Worm (Caenorhabditis elegans) whole organism, dauer: Measurements from ENCODE around the gene oac-59.

ENCODE experiments used
- unc-62 ChIP-seq: sonication (generic microtip); optimal IDR thresholded peaks from 2 replicates; lab custom pipeline; 2017; ENCODE audit warnings: missing biosample characterization, missing genetic modification reagents, missing genetic modification characterization

Gene oac-59

DNA sequence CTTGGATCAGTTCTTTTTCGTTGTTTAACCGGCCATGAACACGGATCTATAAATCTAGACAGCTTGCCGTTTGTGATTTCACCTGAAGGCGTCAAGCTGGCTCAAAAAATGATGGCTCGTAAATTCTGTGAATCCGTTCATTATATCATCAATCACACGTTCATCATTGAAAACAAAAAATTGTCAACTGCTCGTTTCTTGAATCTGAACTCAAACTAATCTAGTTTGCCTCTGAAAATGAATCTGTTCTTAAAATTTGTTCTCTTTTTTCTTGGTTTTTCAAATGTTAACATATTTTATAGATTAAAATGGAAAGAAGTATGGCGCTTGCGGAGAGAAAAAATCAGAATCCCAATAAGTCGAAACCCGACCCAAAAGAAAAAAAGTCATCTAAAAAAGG is 10.3 kb downstream of the oac-59 start, which contains the start of gene C42C1.8:
C42C1.8 (plus strand) TSS at position 301 of the 400 bp plus-strand sequence.
- TF ChIP-seq unc-62 (GFP tag; lab: Kevin White, UChicago) = no peak

DNA sequence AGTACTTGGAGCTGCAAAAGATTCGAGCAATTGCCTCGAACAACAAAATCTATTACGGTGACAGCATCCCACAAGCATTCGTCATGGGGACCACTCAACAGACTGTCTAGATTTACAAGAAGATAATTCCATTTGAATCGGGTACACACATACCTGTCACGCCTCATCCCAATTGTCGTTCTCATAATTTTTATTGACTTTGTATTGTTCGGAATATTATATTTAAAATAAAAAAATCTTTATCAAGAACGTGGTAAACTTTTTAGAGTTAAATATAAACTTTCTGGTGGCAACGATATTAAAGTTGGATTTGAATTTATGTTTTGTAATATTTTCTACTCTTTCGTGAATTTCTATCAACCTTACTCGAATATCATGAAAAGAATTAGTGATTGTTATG is 11.9 kb downstream of the oac-59 start, which contains the start of gene C42C1.9:
C42C1.9 (plus strand) TSS at position 301 of the 400 bp plus-strand sequence.
- TF ChIP-seq unc-62 (GFP tag; lab: Kevin White, UChicago) = no peak

DNA sequence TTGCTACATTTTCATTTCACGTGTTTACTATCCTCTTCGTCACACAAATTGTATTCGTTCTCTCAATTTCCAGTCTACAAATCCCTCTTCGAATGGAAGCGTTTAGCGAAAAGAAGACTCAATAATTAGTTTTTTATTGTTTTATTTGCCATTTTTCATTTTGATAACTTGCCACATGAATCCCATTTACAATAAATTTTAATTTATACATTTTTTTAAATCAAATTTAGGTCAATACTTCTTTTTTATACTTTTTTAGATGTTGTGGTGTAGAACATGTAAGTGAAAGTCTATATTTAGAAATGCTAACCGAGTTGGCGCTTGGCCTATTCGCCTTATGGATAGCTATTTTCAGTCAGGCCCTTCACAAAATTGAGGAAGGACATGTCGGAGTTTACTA is 13.4 kb downstream of the oac-59 start, which contains the start of gene erl-1:
erl-1 (plus strand) TSS at position 301 of the 400 bp plus-strand sequence.
- no peak for TF ChIP-seq unc-62 (GFP tag; lab: Kevin White, UChicago)

DNA sequence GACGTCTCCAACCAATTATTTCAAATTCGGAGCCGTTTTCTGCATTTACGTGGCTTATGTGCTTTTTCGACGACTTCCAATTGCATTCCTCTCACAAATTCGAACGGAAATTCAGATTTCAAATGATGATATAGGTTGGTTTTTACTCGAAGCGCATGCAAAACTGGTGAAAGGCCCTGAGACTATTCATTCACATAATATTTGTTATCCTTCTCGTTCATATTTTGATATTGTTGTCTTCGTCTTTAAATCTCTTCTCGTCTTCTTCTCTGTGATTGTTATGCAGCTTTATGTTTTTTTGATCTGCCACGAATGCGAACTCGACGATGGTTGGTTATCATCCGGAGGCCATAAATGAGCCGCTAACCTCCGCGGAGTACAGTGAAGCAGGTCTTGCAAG is 18.2 kb downstream of the oac-59 start, which contains the start of gene hpo-12:
hpo-12 (plus strand) TSS at position 301 of the 400 bp plus-strand sequence.
- no peak for TF ChIP-seq unc-62 (GFP tag; lab: Kevin White, UChicago)

DNA sequence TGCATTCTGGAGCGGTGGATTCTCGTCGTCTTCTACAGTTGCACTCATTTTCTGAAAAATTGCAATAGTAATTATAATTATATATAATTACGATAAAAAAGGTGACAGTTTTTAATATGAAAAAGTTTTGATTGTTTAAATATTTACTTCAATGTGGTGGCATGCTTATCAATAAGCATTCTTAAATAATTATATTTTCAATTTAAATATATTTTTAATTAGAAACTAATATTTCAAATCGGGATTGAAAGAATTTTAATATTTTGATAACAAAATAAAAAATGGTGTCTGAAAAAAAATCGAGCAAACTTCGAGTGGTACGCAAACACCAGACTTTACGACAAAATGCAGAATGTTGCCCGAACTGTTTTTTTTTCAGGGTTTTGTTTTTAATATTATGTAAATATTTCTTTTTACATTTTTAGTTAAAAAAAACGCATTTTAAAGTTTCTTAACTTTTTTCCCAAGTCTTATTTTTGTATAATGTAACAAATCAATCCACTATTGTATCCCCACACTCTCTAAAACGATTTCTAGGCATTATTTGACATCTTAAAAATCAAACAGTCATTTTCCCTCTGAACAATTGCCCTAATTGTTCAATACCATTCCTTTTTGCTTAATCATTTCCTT is 18.8 kb downstream of the oac-59 start, which contains the start of the genes C42C1.12 and C42C1.19:
C42C1.12 (minus strand) TSS at position 51 of the 633 bp plus-strand sequence.
C42C1.19 (plus strand) TSS at position 583 of the 633 bp plus-strand sequence.
- no peak for TF ChIP-seq unc-62 (GFP tag; lab: Kevin White, UChicago)

DNA sequence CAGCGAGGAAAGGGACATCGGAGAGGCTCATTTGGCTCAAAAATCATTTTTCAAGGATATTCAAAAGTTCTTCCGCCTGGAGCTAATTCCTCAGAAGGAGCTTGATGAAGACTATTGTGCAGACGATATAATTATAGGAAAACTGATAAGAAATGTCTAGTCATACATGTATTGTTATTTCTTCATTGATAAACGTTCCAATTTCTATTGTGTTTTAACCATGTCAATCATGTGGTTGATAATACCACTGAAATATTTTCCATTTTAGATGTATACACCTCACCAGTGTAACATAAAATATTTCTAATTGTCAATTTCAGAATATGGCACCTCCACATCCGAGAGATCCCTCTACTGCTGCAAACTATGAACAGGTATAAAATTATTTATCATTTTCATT is 21.7 kb downstream of the oac-59 start, which contains the start of gene ltah-1.1:
ltah-1.1 (plus strand) TSS at position 283 of the 400 bp plus-strand sequence.
- TF ChIP-seq unc-62 (GFP tag; lab: Kevin White, UChicago) = no peak

DNA sequence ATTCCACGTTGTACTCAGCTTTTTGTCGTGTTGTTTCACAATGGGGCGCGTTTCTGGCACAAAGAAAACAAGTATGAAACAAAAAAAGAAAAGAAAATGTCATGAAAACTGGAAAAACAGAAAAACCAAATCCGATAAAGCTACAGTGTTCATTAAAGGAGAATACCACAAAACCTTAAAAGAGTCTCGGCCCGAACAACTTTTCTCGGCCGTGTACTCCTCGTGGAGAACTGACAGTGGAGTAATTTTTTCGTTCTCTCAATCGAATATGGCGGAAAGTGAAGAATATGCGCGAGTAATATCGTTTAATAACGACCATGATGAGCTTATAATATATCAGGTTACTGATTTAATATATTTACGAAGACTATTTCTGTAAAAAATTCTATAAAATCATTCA is 22.6 kb downstream of the oac-59 start, which contains the start of the genes tag-335 and vkmt-1:
tag-335 (minus strand) TSS at position 88 of the 400 bp plus-strand sequence.
vkmt-1 (plus strand) TSS at position 219 of the 400 bp plus-strand sequence.
- TF ChIP-seq unc-62 (GFP tag; lab: Kevin White, UChicago) = no peak

DNA sequence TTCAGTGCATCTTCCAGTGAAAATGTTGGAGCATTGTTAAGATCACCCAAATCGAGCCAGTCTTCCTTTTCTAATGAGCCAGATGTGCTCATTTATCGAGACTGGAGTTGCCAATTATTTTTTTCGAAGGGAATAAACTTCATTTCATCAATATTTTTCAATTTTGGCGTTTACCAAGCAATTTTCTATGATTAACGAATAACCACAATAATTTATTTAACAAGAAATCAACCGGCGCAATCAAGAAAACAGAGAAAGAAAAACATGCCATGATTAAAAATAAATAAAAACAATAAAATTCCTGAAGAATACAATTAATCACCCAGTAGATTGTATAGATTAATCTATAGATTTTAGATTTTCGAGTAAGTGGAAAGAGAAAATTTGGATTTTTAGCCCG is 25.2 kb downstream of the oac-59 start, which contains the start of gene vps-8:
vps-8 (minus strand) TSS at position 101 of the 400 bp plus-strand sequence.
- no peak for TF ChIP-seq unc-62 (GFP tag; lab: Kevin White, UChicago)

DNA sequence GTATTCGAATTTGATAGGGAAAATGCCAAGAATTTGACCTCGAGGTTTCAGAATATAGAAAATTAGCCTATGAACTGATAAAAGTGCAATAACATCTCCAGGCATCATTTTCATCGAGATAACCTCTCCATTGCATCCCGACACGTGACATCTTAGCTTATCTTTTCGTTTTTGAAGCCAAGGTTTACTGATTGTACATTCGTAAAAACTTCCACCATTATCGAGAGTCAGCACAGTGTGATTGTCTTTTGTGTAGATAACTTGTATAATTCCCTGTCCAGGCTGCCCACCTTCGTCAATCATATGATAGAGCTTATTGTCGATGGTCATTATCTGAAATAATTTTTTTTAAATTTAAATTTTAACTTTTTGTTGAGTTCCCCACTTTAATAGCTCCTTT is 26.7 kb downstream of the oac-59 start:
- no peak for TF ChIP-seq unc-62 (GFP tag; lab: Kevin White, UChicago)

DNA sequence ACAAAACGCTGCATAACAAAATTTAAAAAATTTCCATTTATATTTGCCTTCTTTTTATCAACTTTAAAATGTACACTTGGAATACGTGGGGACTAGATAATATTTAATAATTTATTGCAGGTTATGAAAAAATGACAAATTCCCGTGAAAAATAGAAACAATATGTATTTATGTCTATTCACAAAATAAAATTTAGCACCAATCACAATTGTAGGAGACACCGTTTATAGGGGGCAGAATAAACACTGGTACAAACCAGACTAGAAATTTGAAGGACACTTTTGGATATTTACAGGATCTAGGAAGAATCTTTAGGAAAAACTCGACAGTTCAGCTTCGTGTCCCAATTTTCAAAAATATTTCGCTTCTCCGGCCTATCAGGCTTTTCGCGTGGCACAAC is 30.7 kb downstream of the oac-59 start, which contains the start of gene C42C1.3:
C42C1.3 (minus strand) TSS at position 101 of the 400 bp plus-strand sequence.
- no peak for TF ChIP-seq unc-62 (GFP tag; lab: Kevin White, UChicago)

DNA sequence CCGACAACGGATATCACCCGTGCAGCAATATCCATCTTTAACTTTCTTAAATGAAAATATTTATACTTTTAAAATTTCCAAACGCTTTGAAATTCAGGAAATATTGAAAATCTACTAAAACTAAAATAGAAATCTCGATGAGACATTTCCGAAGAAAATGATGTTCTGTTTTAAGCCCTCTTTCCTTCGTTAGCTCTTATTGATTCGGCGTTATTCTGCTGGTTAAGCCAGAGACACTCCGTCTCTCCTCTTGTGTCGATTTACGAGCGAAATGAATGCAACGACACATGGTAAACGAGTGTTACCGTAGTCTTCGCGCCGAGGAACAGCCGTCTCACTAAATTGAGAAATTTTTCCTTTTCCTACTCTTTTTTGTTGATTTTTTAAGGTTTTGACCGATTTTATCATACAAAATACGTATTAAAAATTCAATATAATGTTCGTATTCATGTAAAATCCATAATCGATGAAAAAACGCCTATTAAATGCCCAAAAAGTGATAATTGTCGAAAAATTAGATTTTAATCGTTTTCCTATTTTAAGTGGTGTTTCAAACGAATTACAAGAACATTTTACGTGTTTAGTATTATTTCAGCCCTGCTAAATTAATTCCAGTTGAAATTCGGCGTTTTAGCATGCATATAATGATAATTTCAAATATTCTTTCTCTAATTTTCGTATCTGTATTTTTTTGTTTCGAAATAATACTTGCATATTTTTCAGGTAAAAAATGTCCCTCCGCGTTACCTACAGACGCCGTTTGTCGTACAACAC is 32.6 kb downstream of the oac-59 start, which contains the start of the genes ppm-1.H and rpl-34:
ppm-1.H (minus strand) TSS at position 51 of the 774 bp plus-strand sequence.
rpl-34 (plus strand) TSS at position 724 of the 774 bp plus-strand sequence.
- no peak for TF ChIP-seq unc-62 (GFP tag; lab: Kevin White, UChicago)

DNA sequence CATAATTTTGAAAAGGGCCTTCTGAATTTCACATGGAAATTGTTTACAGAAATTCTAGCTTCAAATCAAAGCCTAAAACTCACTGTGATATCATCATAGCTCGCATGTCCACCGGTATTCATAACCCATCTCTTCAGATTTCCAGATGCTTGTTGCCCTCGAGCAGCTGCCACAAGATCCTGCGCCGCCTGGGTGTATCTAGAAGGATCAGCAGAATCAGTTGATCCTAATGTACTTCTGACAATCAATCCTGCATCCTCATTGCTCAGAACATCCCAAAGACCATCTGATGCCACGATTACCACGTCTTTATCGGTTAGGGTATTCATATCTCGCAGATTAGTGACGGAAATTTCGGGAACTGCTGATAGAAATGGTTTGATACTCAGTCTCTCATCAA is 35.2 kb downstream of the oac-59 start:
- no peak for TF ChIP-seq unc-62 (GFP tag; lab: Kevin White, UChicago)

DNA sequence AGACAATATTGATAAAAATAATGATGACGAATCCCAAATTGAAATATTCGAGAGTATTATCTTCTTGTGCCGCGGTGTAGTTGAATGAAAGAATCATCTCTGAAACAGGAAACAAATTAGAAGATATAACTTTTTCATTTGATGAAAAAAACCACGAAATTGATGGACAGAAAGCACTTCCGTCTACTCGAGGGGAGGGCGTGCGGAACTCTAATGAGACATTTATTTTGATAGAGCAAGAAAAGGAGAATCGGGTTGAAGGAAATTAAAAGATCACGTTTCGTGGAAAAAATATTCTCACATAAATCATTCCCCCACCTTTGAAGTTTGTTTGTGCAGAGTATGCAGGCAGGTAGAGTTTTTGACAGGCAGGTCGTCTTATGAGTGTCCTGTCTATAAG is 39.7 kb downstream of the oac-59 start, which contains the start of gene sre-14:
sre-14 (minus strand) TSS at position 101 of the 400 bp plus-strand sequence.
- TF ChIP-seq unc-62 (GFP tag; lab: Kevin White, UChicago) = no peak

DNA sequence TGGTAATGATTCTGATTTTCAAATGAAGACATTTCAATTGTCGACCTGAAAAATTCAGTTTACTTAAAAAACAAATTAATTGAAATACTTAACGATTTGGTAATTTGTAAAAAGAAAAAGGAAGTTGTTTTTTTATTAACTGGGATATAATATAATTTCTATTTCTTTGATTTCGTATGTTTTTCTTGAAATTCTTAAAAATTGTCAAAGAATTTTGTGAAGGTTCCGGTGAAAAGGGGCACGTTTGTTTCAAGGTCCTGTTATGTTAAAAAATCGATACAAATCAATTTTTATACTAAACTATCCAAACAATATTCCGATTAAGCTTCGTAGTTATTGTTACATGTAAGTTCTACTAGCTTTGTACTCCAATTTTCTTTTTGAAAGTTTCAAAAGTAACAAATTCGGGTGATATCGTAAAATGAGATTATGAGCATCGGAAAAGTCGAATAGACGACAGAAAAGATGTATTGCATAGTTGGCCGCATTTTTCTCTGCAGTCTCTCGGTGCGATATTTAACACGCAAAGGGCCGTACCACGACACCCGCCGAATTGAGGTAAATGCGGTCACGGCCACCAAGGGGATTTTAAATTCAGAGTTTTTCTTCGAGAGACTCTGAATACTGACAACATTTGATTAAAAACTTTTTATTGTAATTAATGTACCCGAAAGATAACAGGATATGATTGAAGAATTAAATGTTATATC is 41.7 kb downstream of the oac-59 start, which contains the start of gene Y39C12A.9:
Y39C12A.9 (minus strand) TSS at position 51 of the 710 bp plus-strand sequence.
- no peak for TF ChIP-seq unc-62 (GFP tag; lab: Kevin White, UChicago)

DNA sequence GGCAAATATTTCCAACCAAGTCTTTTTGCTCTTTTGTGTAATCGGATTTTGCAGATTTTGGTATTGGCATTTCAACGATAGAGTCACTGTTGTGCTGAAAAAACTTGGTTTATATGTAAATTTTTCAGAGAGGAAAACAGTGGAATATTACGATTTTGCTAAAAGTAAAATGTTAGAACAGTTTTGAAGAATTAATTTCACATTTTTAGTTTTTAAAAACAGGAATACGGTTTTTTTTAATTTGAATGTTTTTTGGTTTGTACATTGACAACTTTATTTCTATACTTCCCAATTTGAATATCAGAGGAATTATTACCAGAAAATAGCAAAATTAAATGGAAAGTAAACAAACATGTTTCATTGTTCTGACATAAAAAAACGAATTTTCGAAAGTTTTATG is 48.5 kb downstream of the oac-59 start, which contains the start of gene dnj-26:
dnj-26 (minus strand) TSS at position 101 of the 400 bp plus-strand sequence.
- no peak for TF ChIP-seq unc-62 (GFP tag; lab: Kevin White, UChicago)
